Fruit fly (Drosophila melanogaster) whole organism, wandering third instar larva: ENCODE measurements around the gene rdog.

ENCODE experiments used
- Abd-B ChIP-seq: fragments of >200 bp; optimal IDR thresholded peaks from 2 replicates; lab custom pipeline; 2017; ENCODE audit warnings: missing biosample characterization, missing genetic modification characterization
- CG32264 ChIP-seq: fragments of 200-800 bp; sonication (Bioruptor generic); optimal IDR thresholded peaks from 2 replicates; lab custom pipeline; 2016; ENCODE audit warnings: missing biosample characterization, missing genetic modification characterization
- CG9705 ChIP-seq: fragments of 200-800 bp; sonication (Bioruptor generic); optimal IDR thresholded peaks from 2 replicates; lab custom pipeline; 2018; ENCODE audit warnings: missing biosample characterization, mild to moderate bottlenecking, missing genetic modification characterization
- CrebA ChIP-seq: fragments of 200-800 bp; sonication (Bioruptor generic); optimal IDR thresholded peaks from 2 replicates; lab custom pipeline; 2016; ENCODE audit warnings: missing biosample characterization, mild to moderate bottlenecking, missing genetic modification characterization, borderline replicate concordance
- Dfd ChIP-seq: fragments of >200 bp; optimal IDR thresholded peaks from 2 replicates; lab custom pipeline; 2017; ENCODE audit warnings: missing biosample characterization, missing genetic modification characterization
- Dif ChIP-seq: fragments of 200-275, 200-300 bp; sonication (Bioruptor generic); optimal IDR thresholded peaks from 2 replicates; lab custom pipeline; 2018; ENCODE audit warnings: missing biosample characterization, missing genetic modification characterization; ENCODE audit not compliant: partially characterized antibody
- GATAd ChIP-seq: sonication (Bioruptor generic); optimal IDR thresholded peaks from 2 replicates; lab custom pipeline; 2016; ENCODE audit warnings: missing biosample characterization, missing genetic modification characterization
- HLH106 ChIP-seq: fragments of 200-800 bp; optimal IDR thresholded peaks from 3 replicates; lab custom pipeline; 2019; ENCODE audit warnings: missing biosample characterization, mild to moderate bottlenecking, missing genetic modification characterization, moderate library complexity
- Hnf4 ChIP-seq: fragments of 200-800 bp; sonication (Bioruptor generic); optimal IDR thresholded peaks from 2 replicates; lab custom pipeline; 2016; ENCODE audit warnings: missing biosample characterization, mild to moderate bottlenecking, missing genetic modification characterization
- Hr78 ChIP-seq: fragments of >200 bp; optimal IDR thresholded peaks from 2 replicates; lab custom pipeline; 2017; ENCODE audit warnings: missing biosample characterization, missing genetic modification characterization
- Hr83 ChIP-seq: fragments of 200-300 bp; sonication (Bioruptor generic); optimal IDR thresholded peaks from 2 replicates; lab custom pipeline; 2016; ENCODE audit warnings: missing biosample characterization, mild to moderate bottlenecking, missing genetic modification characterization, moderate library complexity; ENCODE audit not compliant: poor library complexity, severe bottlenecking
- Jra ChIP-seq: sonication (Bioruptor generic); optimal IDR thresholded peaks from 2 replicates; lab custom pipeline; 2016; ENCODE audit warnings: missing biosample characterization, missing genetic modification characterization
- Mio ChIP-seq: sonication (Bioruptor generic); optimal IDR thresholded peaks from 2 replicates; lab custom pipeline; 2016; ENCODE audit warnings: missing biosample characterization, missing genetic modification characterization
- Myc ChIP-seq: fragments of >200 bp; optimal IDR thresholded peaks from 2 replicates; lab custom pipeline; 2017
- N ChIP-seq: fragments of >200 bp; optimal IDR thresholded peaks from 2 replicates; lab custom pipeline; 2018; ENCODE audit warnings: missing biosample characterization, missing external identifiers, missing genetic modification characterization
- OdsH ChIP-seq: fragments of 200-800 bp; sonication (Bioruptor generic); optimal IDR thresholded peaks from 2 replicates; lab custom pipeline; 2016; ENCODE audit warnings: missing biosample characterization, mild to moderate bottlenecking, missing genetic modification characterization
- Rel ChIP-seq, 2 experiments: fragments of 200-800 bp; sonication (Bioruptor generic) in 1 of 2; optimal IDR thresholded peaks; 2 replicates in 1 of 2; 3 replicates in 1 of 2; lab custom pipeline; 2016 to 2019; ENCODE audit warnings: mild to moderate bottlenecking in 2 of 2, missing biosample characterization in 2 of 2, missing genetic modification characterization in 2 of 2, moderate library complexity in 1 of 2
- Sp1 ChIP-seq: fragments of 200-800 bp; sonication (Bioruptor generic); optimal IDR thresholded peaks from 3 replicates; lab custom pipeline; 2019; ENCODE audit warnings: missing biosample characterization, mild to moderate bottlenecking, missing genetic modification characterization, moderate library complexity
- Vsx2 ChIP-seq: fragments of 200-300, 225-300 bp; sonication (Bioruptor generic); optimal IDR thresholded peaks from 2 replicates; lab custom pipeline; 2018; ENCODE audit warnings: missing biosample characterization, missing genetic modification characterization; ENCODE audit not compliant: partially characterized antibody
- br ChIP-seq: fragments of 200-800 bp; sonication (Bioruptor generic); optimal IDR thresholded peaks from 2 replicates; lab custom pipeline; 2016; ENCODE audit warnings: missing biosample characterization, missing genetic modification characterization
- brk ChIP-seq: fragments of 200-800 bp; sonication (Bioruptor generic); optimal IDR thresholded peaks from 2 replicates; lab custom pipeline; 2016; ENCODE audit warnings: missing biosample characterization, mild to moderate bottlenecking, missing genetic modification characterization
- dl ChIP-seq, 2 experiments: fragments of 175-275, 200-275 bp in 1 of 2; fragments of 200-275 bp in 1 of 2; sonication (Bioruptor generic); optimal IDR thresholded peaks; lab custom pipeline; 2018; ENCODE audit warnings: mild to moderate bottlenecking in 2 of 2, missing biosample characterization in 2 of 2, missing genetic modification characterization in 2 of 2, moderate library complexity in 2 of 2; ENCODE audit not compliant: partially characterized antibody in 2 of 2, insufficient read depth in 1 of 2
- dmrt93B ChIP-seq: fragments of 200-800 bp; sonication (Bioruptor generic); optimal IDR thresholded peaks from 2 replicates; lab custom pipeline; 2018; ENCODE audit warnings: missing biosample characterization, mild to moderate bottlenecking, missing genetic modification characterization
- dsf ChIP-seq: sonication (Bioruptor generic); optimal IDR thresholded peaks from 2 replicates; lab custom pipeline; 2016; ENCODE audit warnings: missing biosample characterization, missing genetic modification characterization, borderline replicate concordance
- ey ChIP-seq: fragments of 200-800 bp; sonication (Bioruptor generic); optimal IDR thresholded peaks from 2 replicates; lab custom pipeline; 2016; ENCODE audit warnings: missing biosample characterization, missing genetic modification characterization
- foxo ChIP-seq, 2 experiments: fragments of 200-800 bp; sonication (Bioruptor generic); optimal IDR thresholded peaks; 2 replicates in 1 of 2; 3 replicates in 1 of 2; lab custom pipeline; 2016 to 2017; ENCODE audit warnings: missing biosample characterization in 2 of 2, missing genetic modification characterization in 2 of 2
- fru ChIP-seq: fragments of 200-800 bp; sonication (Bioruptor generic); optimal IDR thresholded peaks from 3 replicates; lab custom pipeline; 2016; ENCODE audit warnings: missing biosample characterization, mild to moderate bottlenecking, missing genetic modification characterization
- h ChIP-seq: fragments of 200-800 bp; sonication (Bioruptor generic); optimal IDR thresholded peaks from 3 replicates; lab custom pipeline; 2016; ENCODE audit warnings: missing biosample characterization, mild to moderate bottlenecking, missing genetic modification characterization
- jim ChIP-seq: fragments of 175-275, 200-325 bp; sonication (Bioruptor generic); optimal IDR thresholded peaks from 2 replicates; lab custom pipeline; 2016; ENCODE audit warnings: missing biosample characterization, mild to moderate bottlenecking, missing genetic modification characterization
- lola ChIP-seq: fragments of >200 bp; optimal IDR thresholded peaks from 2 replicates; lab custom pipeline; 2017; ENCODE audit warnings: missing biosample characterization, missing genetic modification characterization
- pan ChIP-seq: fragments of >200 bp; optimal IDR thresholded peaks from 2 replicates; lab custom pipeline; 2017
- psq ChIP-seq: fragments of 200-800 bp; sonication (Bioruptor generic); optimal IDR thresholded peaks from 3 replicates; lab custom pipeline; 2017; ENCODE audit warnings: missing biosample characterization, mild to moderate bottlenecking, missing genetic modification characterization, moderate library complexity
- rgr ChIP-seq: fragments of 200-800 bp; sonication (Bioruptor generic); optimal IDR thresholded peaks from 3 replicates; lab custom pipeline; 2016; ENCODE audit warnings: missing biosample characterization, mild to moderate bottlenecking, missing genetic modification characterization
- sage ChIP-seq: fragments of 200-800 bp; sonication (Bioruptor generic); optimal IDR thresholded peaks from 2 replicates; lab custom pipeline; 2016; ENCODE audit warnings: missing biosample characterization, mild to moderate bottlenecking, missing genetic modification characterization
- sv ChIP-seq: fragments of 200-800 bp; sonication (Bioruptor generic); optimal IDR thresholded peaks from 3 replicates; lab custom pipeline; 2016; ENCODE audit warnings: missing biosample characterization, missing genetic modification characterization
- tai ChIP-seq: sonication (Bioruptor generic); optimal IDR thresholded peaks from 2 replicates; lab custom pipeline; 2016; ENCODE audit warnings: missing biosample characterization, missing genetic modification characterization
- usp ChIP-seq: fragments of >200 bp; optimal IDR thresholded peaks from 2 replicates; lab custom pipeline; 2017; ENCODE audit warnings: missing biosample characterization, missing genetic modification characterization
- woc ChIP-seq: sonication (Bioruptor generic); optimal IDR thresholded peaks from 2 replicates; lab custom pipeline; 2016; ENCODE audit warnings: missing biosample characterization, mild to moderate bottlenecking, missing genetic modification characterization

rdog gene

DNA sequence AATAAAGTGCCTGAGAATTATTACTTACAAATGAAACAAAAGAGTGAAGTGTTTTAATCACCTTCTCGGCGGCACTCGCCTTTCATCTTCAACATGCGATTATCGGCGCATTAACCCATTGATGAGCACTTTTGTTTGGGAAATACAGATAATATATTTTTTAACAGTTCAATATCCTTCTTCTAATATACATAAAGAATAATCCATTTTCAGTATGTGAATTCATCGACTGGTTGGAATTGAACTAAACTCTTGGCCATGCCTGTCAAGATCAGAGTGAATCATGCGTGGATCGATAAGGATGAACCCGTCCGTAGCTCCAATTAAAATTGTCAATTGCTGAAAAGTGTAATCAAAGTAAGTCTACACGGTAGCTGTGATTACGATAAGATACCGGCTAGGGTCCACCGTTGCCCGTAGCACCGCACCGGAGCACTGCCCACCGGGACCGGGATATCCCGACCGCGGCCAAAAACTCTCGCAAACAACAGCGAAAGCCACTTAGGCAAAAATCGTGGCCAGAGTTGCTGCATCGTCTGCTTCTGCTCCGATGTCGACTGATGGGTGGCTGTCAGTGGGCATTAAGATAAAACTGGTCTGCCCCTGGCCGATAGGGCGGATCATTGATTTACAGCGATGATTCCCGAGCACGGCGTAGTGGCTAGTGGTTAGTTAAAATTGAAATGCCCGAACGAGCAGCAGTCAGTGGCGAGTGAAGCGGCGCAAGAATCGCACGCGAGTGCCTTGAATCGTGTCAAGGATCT lies 7.2 kb downstream of the rdog start, which contains the start of gene CG11898:
Gene CG11898 (plus strand): TSS at position 714 of the 764 bp plus-strand sequence.
- TF ChIP-seq HLH106 (tag; lab: Kevin White, UChicago) = peak; percentile 40
- TF ChIP-seq N (GFP tag; lab: Kevin White, UChicago) = no peak
- no peak for TF ChIP-seq woc (GFP tag; lab: Kevin White, UChicago)
- TF ChIP-seq Sp1 = no peak
- TF ChIP-seq Vsx2 (GFP tag; lab: Kevin White, UChicago) = no peak
- peak; percentile 54 for TF ChIP-seq ey
- no peak for TF ChIP-seq Hr78 (GFP tag; lab: Kevin White, UChicago)
- no peak for TF ChIP-seq pan
- no peak for TF ChIP-seq sage (GFP tag; lab: Kevin White, UChicago)
- no peak for TF ChIP-seq lola (GFP tag; lab: Kevin White, UChicago)
- TF ChIP-seq dl (GFP tag; optimal IDR thresholded peaks at IDR 0.05; lab: Kevin White, UChicago; ENCODE audit: insufficient read depth in 1 of 2, partially characterized antibody in 2 of 2) = no peak
- TF ChIP-seq Abd-B = no peak
- no peak for TF ChIP-seq sv (GFP tag; lab: Kevin White, UChicago)
- no peak for TF ChIP-seq Hnf4
- no peak for TF ChIP-seq brk
- no peak for TF ChIP-seq CG32264 (GFP tag; lab: Kevin White, UChicago)
- TF ChIP-seq Myc = no peak
- peak; percentile 16 for TF ChIP-seq psq
- peak; percentile 78 for TF ChIP-seq h (GFP tag; lab: Kevin White, UChicago)
- no peak for TF ChIP-seq Hr83
- no peak for TF ChIP-seq dmrt93B
- no peak for TF ChIP-seq Rel (GFP tag; optimal IDR thresholded peaks at IDR 0.05; lab: Kevin White, UChicago)
- TF ChIP-seq Rel (tag; optimal IDR thresholded peaks at IDR 0.05; lab: Kevin White, UChicago) = no peak
- TF ChIP-seq dsf = no peak
- TF ChIP-seq rgr (GFP tag; lab: Kevin White, UChicago) = peak; percentile 64
- peak; percentile 35 for TF ChIP-seq OdsH (GFP tag; lab: Kevin White, UChicago)
- peak in 1 of 2 experiments; percentile 62 for TF ChIP-seq foxo (GFP tag; optimal IDR thresholded peaks at IDR 0.05; lab: Kevin White, UChicago)
- no peak for TF ChIP-seq Jra
- no peak for TF ChIP-seq GATAd (GFP tag; lab: Kevin White, UChicago)
- TF ChIP-seq fru (GFP tag; lab: Kevin White, UChicago) = peak; percentile 77
- TF ChIP-seq Dif (GFP tag; lab: Kevin White, UChicago) = no peak
- TF ChIP-seq br (GFP tag; lab: Kevin White, UChicago) = peak; percentile 67
- no peak for TF ChIP-seq jim (GFP tag; lab: Kevin White, UChicago)
- TF ChIP-seq CG9705 (GFP tag; lab: Kevin White, UChicago) = no peak
- no peak for TF ChIP-seq tai (GFP tag; lab: Kevin White, UChicago)
- no peak for TF ChIP-seq usp (GFP tag; lab: Kevin White, UChicago)
- TF ChIP-seq CrebA (GFP tag; lab: Kevin White, UChicago) = no peak
- TF ChIP-seq Dfd = no peak
- no peak for TF ChIP-seq Mio (GFP tag; lab: Kevin White, UChicago)

DNA sequence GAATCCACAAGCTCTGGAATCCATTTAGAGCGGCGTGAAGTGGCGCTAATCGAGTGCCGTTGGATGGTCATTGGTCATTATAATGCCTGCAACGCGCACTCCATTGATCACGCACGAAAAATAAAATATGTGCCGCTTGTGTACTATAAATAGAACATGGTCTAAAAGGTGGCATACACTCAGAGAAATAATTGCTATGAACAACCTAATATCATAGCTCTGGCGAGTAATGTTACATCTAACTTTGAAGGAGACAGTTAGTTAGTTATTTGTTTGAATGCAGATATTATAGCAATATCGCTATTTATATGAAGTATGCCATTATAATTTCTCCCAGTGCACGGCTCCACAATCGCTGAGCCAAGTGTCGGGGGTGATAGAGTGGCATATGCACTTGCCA lies 33.1 kb downstream of the rdog start:
- TF ChIP-seq tai (GFP tag; lab: Kevin White, UChicago) = no peak
- no peak for TF ChIP-seq woc (GFP tag; lab: Kevin White, UChicago)
- no peak for TF ChIP-seq Jra
- no peak for TF ChIP-seq Mio (GFP tag; lab: Kevin White, UChicago)
- TF ChIP-seq, all 38 proteins: peak for 0

DNA sequence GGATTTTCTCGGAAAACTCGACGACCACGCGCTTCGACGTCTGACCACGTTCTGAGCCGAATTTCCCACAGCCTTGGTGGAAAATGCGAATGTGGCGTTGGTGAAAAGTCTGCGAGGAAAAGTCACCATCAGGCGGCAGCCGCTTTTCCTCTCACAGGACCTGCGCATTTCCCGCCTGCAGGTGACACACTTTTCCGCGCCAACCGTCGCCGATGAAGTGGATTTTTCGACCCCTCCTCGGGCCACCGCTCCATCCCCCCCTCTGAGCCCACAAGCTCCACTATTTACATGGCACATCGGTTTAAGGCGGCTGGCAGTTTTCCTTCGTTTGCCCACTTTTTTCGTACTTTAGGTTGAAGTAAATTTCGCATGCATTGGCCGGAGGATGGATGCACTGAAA lies 37.0 kb downstream of the rdog start, which contains the start of gene jus:
Gene jus (minus strand): TSS at position 38 of the 400 bp plus-strand sequence.
- TF ChIP-seq brk (no peak), Abd-B (no peak), sage (GFP tag; lab: Kevin White, UChicago) (no peak), rgr (GFP tag; lab: Kevin White, UChicago) (no peak), CG9705 (GFP tag; lab: Kevin White, UChicago) (no peak)
